Worm (Caenorhabditis elegans): ENCODE results near the gene dop-6.

DNA sequence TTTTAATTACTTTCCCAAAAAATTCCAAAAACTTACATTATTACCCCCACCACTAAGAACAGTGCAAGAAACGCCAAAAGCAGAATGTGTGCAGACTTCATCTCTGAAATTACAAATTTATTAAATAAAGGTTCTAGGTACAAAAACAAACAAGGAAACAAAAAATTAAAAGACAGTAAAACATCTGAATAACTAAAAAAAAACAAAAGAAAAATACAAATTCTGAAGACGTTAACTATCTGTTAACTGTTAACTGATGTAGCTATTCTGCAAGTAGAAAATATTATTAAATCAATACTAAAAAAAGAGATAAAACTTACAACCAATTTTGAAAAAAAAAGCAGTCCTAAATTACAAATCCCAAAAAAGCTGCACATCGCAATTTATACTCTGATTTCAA lies 50.8 kb downstream of the dop-6 start, which contains the start of gene R160.13:
- TF ChIP-seq ahr-1 (tag; optimal IDR thresholded peaks at IDR 0.05) (no peak), mec-3 (tag; optimal IDR thresholded peaks at IDR 0.05; ENCODE audit: borderline replicate concordance) (no peak), ama-1 (optimal IDR thresholded peaks at IDR 0.05) (no peak), ceh-14 (tag; optimal IDR thresholded peaks at IDR 0.05) (no peak), ceh-2 (tag; optimal IDR thresholded peaks at IDR 0.05) (no peak), hlh-30 (tag; optimal IDR thresholded peaks at IDR 0.05; ENCODE audit: insufficient read depth) (no peak), fax-1 (tag; optimal IDR thresholded peaks at IDR 0.05) (no peak), sox-2 (GFP tag; IDR thresholded peaks at IDR 0.05) (no peak), ref-2 (tag; optimal IDR thresholded peaks at IDR 0.05) (no peak), ceh-48 (tag; optimal IDR thresholded peaks at IDR 0.05) (no peak), ceh-9 (tag; optimal IDR thresholded peaks at IDR 0.05) (no peak), hlh-6 (tag; optimal IDR thresholded peaks at IDR 0.05) (no peak), nhr-232 (tag; optimal IDR thresholded peaks at IDR 0.05) (no peak), pax-1 (tag; optimal IDR thresholded peaks at IDR 0.05) (no peak)

Data from whole organism, late embryonic.